Fruit fly (Drosophila melanogaster): ENCODE measurements around the gene Edc3.

Gene Edc3

dm6 chr3L:17569737-17570546 is 40.3 kb upstream of the Edc3 start (continued):
- no peak for TF ChIP-seq CG4328 (GFP tag; optimal IDR thresholded peaks at IDR 0.05)
- TF ChIP-seq CG17802 (tag; optimal IDR thresholded peaks at IDR 0.05), result no peak
- peak; percentile 83; the same call in 2 of the 4 replicates for TF ChIP-seq chinmo (GFP tag; IDR thresholded peaks at IDR 0.05; ENCODE audit: partially characterized antibody)
- no peak for TF ChIP-seq dati (GFP tag; IDR thresholded peaks at IDR 0.05)
- TF ChIP-seq C15 (GFP tag; IDR thresholded peaks at IDR 0.05), result no peak
- peak; percentile 90 for TF ChIP-seq cg (GFP tag; optimal IDR thresholded peaks at IDR 0.05)
- TF ChIP-seq slbo (GFP tag; IDR thresholded peaks at IDR 0.05), result no peak
- no peak for TF ChIP-seq kah (GFP tag; optimal IDR thresholded peaks at IDR 0.05)
- TF ChIP-seq Trl (optimal IDR thresholded peaks at IDR 0.05), result peak; percentile 68 to 70
- no peak for TF ChIP-seq Trl (GFP tag; optimal IDR thresholded peaks at IDR 0.05)
- no peak for TF ChIP-seq sqz (GFP tag; optimal IDR thresholded peaks at IDR 0.05)
- peak; percentile 4 for TF ChIP-seq nom (GFP tag; optimal IDR thresholded peaks at IDR 0.05)
- TF ChIP-seq CG14441 (GFP tag; IDR thresholded peaks at IDR 0.05), result no peak
- no peak for TF ChIP-seq CG10274 (GFP tag; optimal IDR thresholded peaks at IDR 0.05)
- no peak for TF ChIP-seq CG11093 (GFP tag; IDR thresholded peaks at IDR 0.05)
- TF ChIP-seq Nf-YA (GFP tag; IDR thresholded peaks at IDR 0.05), result no peak
- no peak for TF ChIP-seq nau (GFP tag; optimal IDR thresholded peaks at IDR 0.05)
- no peak for TF ChIP-seq pros (GFP tag; optimal IDR thresholded peaks at IDR 0.05)
- no peak for TF ChIP-seq CG34422 (GFP tag; IDR thresholded peaks at IDR 0.05)
- no peak for TF ChIP-seq CG7745 (tag; optimal IDR thresholded peaks at IDR 0.05)
- TF ChIP-seq CG34376 (GFP tag; optimal IDR thresholded peaks at IDR 0.05), result no peak
- no peak for TF ChIP-seq pan (optimal IDR thresholded peaks at IDR 0.05)
- TF ChIP-seq pan (GFP tag; optimal IDR thresholded peaks at IDR 0.05 in 1 of 2, IDR thresholded peaks at IDR 0.05 in 1 of 2), result no peak
- TF ChIP-seq CG11560 (tag; IDR thresholded peaks at IDR 0.05), result no peak
- no peak for TF ChIP-seq gfzf (GFP tag; optimal IDR thresholded peaks at IDR 0.05)
- no peak for TF ChIP-seq CG17186 (GFP tag; optimal IDR thresholded peaks at IDR 0.05)
- no peak for TF ChIP-seq CG8281 (tag; optimal IDR thresholded peaks at IDR 0.05)
- no peak for TF ChIP-seq ken (GFP tag; IDR thresholded peaks at IDR 0.05)
- TF ChIP-seq CG2712 (tag; optimal IDR thresholded peaks at IDR 0.05), result no peak
- peak; percentile 31 for TF ChIP-seq Deaf1 (tag; optimal IDR thresholded peaks at IDR 0.05)
- TF ChIP-seq fd64A (GFP tag; optimal IDR thresholded peaks at IDR 0.05), result no peak
- no peak for TF ChIP-seq CG10321 (GFP tag; IDR thresholded peaks at IDR 0.05)
- TF ChIP-seq CG10979 (tag; optimal IDR thresholded peaks at IDR 0.05), result no peak
- TF ChIP-seq Eip74EF (GFP tag; optimal IDR thresholded peaks at IDR 0.05), result peak; percentile 50 to 69
- TF ChIP-seq pita (GFP tag; optimal IDR thresholded peaks at IDR 0.05), result no peak
- TF ChIP-seq twi (tag; optimal IDR thresholded peaks at IDR 0.05), result no peak
- TF ChIP-seq CG9876 (GFP tag; optimal IDR thresholded peaks at IDR 0.05), result no peak
- TF ChIP-seq PHDP (tag; optimal IDR thresholded peaks at IDR 0.05), result no peak
- TF ChIP-seq onecut (GFP tag; IDR thresholded peaks at IDR 0.05), result no peak
- no peak for TF ChIP-seq NC2α (GFP tag; optimal IDR thresholded peaks at IDR 0.05)
- TF ChIP-seq CG9932 (GFP tag; IDR thresholded peaks at IDR 0.05), result no peak
- no peak for TF ChIP-seq Meics (GFP tag; optimal IDR thresholded peaks at IDR 0.05)
- 0 out of 2 replicates have a peak, but pooled peaks have one; percentile 11 for TF ChIP-seq vvl (GFP tag; IDR thresholded peaks at IDR 0.05)
- no peak for TF ChIP-seq CG17361 (GFP tag; IDR thresholded peaks at IDR 0.05)
- TF ChIP-seq Blimp-1 (GFP tag; optimal IDR thresholded peaks at IDR 0.05), result peak; percentile 48
- no peak for TF ChIP-seq jumu (GFP tag; optimal IDR thresholded peaks at IDR 0.05)
- no peak for TF ChIP-seq CG1024 (GFP tag; IDR thresholded peaks at IDR 0.05)
- TF ChIP-seq CG8478 (optimal IDR thresholded peaks at IDR 0.05), result peak; percentile 80
- peak; percentile 89 for TF ChIP-seq ftz-f1 (GFP tag; optimal IDR thresholded peaks at IDR 0.05)
- TF ChIP-seq disco-r (GFP tag; optimal IDR thresholded peaks at IDR 0.05), result no peak
- TF ChIP-seq Dip3 (GFP tag; optimal IDR thresholded peaks at IDR 0.05), result no peak
